Worm (Caenorhabditis elegans): ENCODE measurements around the gene kin-19.

DNA sequence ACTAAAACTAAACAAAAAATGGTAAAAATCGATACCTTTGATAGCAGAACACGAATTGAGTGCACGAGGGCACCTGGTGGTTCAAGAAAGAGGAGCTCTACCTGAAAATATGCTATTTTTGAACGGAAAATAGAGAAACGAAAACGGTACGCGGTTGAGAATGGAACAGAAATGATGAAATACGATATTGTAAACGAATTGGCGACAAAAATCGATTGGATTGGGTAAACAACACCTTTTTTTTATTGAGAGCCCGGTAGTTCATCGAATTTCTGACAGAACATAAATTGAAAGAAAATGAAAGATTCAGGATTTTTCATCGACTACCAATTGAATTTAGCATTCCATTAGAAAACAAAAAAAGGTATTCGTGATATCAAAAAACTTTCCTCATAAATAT, at the start of gene kin-19:
- TF ChIP-seq flt-1 (GFP tag; IDR thresholded peaks at IDR 0.05) (no peak), tab-1 (GFP tag; IDR thresholded peaks at IDR 0.05) (no peak), ref-1 (GFP tag; conservative IDR thresholded peaks at IDR 0.05) (no peak), T22C8.4 (GFP tag; IDR thresholded peaks at IDR 0.05) (no peak), med-1 (GFP tag; optimal IDR thresholded peaks at IDR 0.05; ENCODE audit: insufficient read depth) (no peak), klf-2 (GFP tag; conservative IDR thresholded peaks at IDR 0.05) (no peak), ztf-29 (GFP tag; IDR thresholded peaks at IDR 0.05) (no peak), cog-1 (tag; optimal IDR thresholded peaks at IDR 0.05) (no peak)
